Fruit fly (Drosophila melanogaster) whole organism, larva: ENCODE results near the gene TwdlT.

Source experiments
- noc ChIP-seq: fragments of 200-800 bp; sonication (Bioruptor generic); optimal IDR thresholded peaks from 3 replicates; lab custom pipeline; 2019; ENCODE audit warnings: missing biosample characterization, mild to moderate bottlenecking, missing genetic modification characterization, moderate library complexity

The TwdlT gene

DNA sequence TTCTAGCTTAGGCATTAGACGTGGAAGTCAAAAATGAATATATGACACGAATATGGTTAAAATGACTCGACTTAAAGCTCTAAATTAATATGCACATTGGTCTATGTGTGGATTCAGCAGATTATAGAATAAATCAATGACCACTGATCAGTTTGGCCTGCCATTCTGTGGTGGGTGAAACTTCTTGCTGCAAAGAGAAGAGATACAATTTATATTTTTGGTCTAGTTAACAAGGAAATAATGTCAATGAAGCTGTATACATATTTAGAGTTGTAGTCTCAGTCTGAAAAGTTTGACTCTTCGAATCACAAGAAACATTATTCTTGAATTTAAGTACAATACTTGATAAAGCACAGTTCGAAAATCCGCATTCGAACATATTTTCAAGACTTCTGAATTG, 16.1 kb downstream of the TwdlT start, which contains the start of gene CG43935:
CG43935 (plus strand) TSS at position 301 of the 400 bp plus-strand sequence.
- TF ChIP-seq noc (tag; lab: Kevin White, UChicago) = no peak

DNA sequence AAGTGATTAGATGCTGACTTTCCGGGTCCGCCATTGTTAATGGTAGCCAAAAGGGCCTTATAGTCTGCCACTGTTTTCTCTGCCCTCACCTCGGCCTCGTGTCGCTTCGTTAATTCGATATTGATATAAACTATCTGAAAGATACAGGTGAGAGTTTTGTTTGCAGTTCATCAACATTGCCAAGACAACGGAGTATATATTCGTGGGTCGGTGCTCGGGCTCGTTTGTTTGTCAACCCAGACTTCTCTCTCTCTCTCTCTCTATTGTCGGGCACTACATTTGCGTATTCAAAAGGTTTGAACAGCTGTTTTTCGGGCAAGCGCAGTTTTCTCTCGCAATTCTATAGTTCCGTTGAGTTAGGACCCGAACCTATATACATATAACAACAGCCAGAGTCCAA, 18.3 kb downstream of the TwdlT start:
- TF ChIP-seq noc (tag; lab: Kevin White, UChicago) = no peak

DNA sequence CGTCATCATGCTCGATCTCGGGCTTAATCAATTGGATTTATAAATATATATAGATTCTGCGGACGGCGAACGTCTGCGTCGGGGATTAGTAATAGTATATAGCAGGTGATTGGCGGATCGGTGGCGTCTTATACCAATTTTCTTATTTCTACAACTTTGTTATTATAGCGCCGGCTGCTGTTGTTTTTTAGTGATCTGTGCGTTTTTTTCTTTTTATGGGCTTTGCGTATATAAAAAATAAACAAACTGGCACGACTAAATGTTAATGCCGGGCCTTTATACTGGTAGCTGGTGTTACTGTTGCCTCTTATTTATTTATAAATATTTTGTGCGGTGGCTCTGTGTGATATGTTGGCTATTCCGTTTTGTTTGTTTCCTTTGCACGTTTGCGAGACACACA, 20.2 kb downstream of the TwdlT start:
- TF ChIP-seq noc (tag; lab: Kevin White, UChicago) = no peak

DNA sequence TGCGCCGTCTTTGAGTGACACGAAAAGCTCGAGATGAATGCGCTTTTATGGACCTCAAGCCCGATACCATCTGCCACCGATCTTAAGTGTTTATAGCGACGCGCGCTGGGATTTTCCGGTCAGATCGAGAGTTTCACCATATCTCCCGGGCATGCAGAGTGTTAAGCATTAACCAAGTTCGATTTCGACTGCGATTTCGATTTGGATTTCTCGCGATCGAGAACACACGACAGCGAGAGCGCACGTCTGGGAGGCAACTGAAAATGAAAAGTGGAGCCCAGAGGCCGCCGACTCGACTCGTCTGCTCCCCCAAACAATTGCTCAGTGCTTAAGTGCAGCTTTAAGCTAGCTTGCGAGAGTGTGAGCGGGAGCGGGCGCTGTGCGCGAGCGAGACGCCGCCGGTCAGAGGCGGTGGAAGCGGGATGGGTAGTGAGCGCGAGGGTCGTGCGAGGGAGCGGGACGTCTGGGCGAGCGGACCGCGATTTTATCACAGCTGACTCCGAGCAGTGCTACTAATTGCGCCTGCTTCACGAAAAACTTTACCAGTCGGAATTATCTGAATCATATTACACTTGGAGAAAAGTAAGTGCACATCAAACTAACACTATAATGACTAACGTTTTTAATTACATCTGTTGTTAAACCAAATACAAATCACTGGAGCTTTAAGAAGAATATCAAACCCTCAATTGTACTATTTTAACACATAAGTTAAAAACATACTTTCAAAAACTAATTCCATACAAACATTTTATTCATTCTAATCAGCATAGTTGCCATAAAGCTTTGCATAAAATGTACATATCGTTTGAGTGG, 21.0 kb downstream of the TwdlT start, which contains the start of gene spz:
spz (minus strand) TSS at position 261 of the 816 bp plus-strand sequence.
- TF ChIP-seq noc (tag; lab: Kevin White, UChicago) = no peak

DNA sequence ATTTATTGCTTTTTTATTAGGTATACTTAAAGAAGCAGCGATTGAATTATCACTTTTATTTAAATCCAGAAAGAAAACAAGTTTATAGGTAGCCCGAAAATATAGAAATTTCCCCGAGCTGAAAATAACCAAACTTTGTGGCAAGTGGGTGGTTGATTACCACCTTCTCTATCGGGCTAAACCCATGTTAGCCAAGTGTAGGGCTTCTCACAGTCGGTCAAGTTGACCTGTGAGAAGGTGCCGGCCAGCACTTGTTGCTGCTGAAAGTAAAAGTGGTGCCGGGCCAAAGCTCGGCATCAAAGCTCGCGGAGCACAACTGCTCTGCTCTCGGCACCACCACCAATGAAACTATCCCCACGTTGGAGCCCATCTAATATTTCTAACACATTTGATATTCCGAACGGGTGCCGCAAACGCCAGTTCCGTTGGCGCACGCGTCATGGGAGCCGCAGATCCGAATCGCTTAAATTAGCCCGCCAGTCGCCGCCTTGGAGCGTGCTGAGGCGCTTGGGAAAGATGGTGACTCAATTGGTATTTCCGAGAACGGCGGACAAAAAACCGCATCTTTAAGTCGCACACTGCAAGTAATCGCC, 22.0 kb downstream of the TwdlT start:
- TF ChIP-seq noc (tag; lab: Kevin White, UChicago) = no peak

DNA sequence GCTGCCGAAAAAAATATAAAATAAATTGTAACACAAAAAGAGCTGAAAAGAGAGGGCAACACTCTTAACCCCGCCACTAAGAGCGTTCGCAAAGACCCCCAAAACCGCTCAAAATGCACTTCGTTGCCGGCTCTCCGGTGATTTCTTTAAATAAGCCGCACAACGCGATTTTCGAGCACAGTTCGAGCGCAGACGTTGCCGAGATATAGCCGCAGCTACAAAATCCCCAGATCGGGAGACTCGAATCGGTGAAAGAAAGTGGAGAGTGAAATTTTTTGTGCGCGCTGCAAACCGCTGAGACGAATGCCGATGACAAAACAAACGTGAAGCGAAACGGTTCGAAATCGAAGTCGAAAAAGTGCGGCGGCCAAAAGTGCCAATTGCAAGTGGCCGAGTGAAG, 26.7 kb downstream of the TwdlT start, which contains the start of gene CG14257:
CG14257 (plus strand) TSS at position 177 of the 400 bp plus-strand sequence.
- TF ChIP-seq noc (tag; lab: Kevin White, UChicago) = no peak

DNA sequence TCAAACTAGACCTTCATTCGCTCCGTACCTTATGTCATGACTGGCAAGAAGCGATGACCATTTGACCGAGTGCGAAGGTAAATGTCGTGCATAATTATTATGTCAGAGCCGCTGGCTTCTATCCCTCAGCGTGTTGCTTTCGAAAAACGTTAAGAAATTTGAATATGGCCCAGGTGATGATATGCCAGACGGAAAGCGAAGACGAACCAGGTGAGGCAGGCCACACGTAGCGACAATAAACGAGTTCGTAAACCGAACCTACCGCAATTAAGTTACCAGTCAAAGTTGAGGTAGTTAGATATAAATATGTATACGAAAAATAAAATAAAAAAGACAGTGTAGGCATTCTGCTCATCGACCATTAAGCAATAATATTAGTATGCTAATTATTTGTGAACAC, 27.6 kb downstream of the TwdlT start:
- no peak for TF ChIP-seq noc (tag; lab: Kevin White, UChicago)

DNA sequence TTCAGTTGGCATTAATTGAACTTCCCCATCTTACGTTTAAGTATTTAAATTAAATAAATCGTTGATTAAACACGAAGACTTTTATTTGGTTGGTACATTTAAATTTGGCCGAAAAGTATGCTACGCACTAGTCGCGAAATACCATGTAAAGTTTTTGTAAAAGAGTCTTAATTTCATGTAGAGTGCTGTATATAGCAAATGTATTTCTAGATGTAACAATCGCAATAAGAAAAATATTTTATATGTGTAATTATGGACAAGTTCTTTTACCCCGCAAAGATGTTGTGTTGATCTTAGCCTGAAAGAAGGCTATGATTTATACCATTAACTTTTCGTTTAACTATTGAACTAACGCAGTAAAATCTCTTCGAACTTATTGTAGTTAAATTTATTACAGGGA, 33.7 kb downstream of the TwdlT start:
- no peak for TF ChIP-seq noc (tag; lab: Kevin White, UChicago)

DNA sequence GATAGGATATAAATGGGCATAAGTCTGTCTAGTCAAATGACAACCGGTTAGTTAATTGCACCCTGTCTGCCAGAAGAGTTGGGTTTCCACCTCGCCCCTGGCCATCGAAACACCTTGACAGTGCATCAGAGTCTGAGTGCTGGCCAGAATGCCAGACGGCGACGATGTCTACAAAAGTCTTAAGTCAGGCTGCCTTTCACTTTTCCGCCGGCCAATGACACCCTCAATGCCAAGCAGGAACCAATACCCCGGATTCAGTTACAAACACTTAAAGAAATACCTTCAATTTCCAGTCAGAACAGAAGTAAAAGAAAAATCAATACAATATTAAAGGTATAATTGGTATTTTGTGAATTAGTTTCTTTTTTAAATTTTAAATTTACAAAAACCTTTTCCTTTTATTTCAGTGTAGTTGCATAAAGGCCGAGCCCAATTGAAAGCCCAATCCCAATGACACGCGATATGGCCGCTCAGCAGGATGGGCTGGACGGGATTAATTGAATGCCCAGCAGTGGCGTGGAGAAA, 35.6 kb downstream of the TwdlT start:
- TF ChIP-seq noc (tag; lab: Kevin White, UChicago) = no peak

DNA sequence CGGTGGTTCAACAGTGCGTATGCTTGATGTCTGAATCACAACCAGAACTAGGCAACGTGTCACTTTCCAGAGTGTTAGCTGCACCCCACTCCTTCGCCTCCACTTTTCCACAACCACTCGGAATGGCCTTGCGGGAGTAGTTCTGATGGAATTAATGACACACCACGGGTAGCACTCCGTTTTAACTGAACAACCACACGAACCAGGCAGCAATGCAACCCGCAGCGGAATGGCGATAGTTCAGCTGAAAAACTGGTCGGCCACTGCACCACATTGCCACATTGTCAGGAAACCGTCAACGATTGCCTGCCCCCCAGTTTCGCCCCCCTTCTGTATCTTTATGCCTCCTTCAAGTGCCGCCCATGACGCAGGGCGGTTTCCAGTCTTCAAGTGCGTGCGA, 38.5 kb downstream of the TwdlT start, which contains the start of gene Cpr97Ea:
Cpr97Ea (minus strand) TSS at position 230 of the 400 bp plus-strand sequence.
- TF ChIP-seq noc (tag; lab: Kevin White, UChicago) = no peak

DNA sequence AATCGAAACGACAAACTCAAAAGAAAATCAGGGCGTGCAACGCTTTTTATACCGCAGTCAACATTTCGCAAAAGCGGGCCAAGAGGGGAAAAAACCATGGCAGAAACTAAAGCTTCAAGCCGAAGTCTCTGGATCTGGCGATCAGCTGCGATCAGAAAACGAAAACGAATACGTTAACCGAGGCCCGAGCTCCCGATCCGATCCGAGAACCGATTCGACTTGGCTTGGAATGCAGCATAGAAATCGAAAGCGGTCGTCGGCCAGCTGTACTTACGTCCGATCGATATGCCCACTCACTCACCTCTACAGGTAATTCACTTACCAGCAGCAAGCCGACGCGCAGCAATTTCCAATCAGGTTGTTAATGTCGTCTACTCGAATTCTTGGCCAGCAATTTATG, 42.1 kb downstream of the TwdlT start, which contains the start of gene Cpr97Eb:
Cpr97Eb (minus strand) TSS at position 25 of the 400 bp plus-strand sequence.
- no peak for TF ChIP-seq noc (tag; lab: Kevin White, UChicago)

DNA sequence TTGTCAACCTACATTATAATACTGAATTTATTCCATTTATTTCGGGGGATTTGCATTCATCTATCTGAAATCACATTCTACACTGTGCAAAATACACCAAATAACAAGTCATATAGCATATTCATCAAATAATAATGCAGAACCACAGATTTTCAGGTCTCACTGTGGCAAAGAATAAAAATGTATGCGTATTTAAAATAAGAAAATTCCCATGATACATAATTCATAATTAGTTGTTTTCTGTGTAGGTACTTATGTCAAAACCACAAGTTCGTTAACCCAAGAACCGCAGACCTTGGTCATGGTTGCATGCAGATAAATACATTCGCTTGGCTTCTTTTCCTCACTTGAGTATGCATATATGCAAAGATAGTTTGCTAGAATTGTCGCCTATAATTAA, 43.2 kb downstream of the TwdlT start:
- TF ChIP-seq noc (tag; lab: Kevin White, UChicago) = no peak

DNA sequence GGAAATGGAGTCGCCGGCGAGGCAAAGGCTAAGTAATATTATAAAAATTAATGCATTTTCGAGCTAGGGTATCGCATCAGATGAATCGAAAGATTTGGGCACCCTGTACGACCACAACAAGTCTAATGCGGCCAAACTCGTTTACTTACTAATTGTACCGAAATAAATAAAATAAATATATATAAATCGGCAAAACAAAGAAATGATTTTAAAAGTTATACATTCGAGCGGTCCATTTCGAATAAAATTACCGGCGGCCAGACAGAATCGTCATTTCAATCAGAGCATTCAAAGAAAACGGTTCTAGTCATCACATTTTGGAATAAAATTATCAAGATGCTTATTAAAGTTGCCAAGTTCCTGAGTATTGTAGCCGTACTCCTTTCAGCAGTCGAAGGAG, 43.8 kb downstream of the TwdlT start, which contains the start of gene CG14258:
CG14258 (plus strand) TSS at position 301 of the 400 bp plus-strand sequence.
- no peak for TF ChIP-seq noc (tag; lab: Kevin White, UChicago)

DNA sequence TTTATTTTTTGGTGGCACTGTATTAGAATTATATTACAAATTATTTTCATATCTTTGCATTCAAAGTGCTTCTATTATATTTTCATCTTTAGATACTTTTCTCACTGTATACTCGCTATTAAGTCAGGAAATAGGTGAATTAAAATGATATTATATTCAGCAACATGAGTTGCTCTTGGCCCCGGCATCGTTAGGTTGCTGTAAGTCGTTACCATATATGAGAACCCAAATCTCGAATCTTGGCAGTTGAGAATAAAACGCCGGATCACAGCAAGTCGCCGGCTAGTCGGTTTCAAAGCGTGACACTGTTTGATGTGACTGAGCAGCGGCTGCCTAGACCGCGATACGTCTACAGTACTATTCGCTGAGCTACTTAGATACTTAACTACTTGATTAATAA, 45.2 kb downstream of the TwdlT start, which contains the start of gene CG14259:
CG14259 (plus strand) TSS at position 301 of the 400 bp plus-strand sequence.
- TF ChIP-seq noc (tag; lab: Kevin White, UChicago) = no peak

DNA sequence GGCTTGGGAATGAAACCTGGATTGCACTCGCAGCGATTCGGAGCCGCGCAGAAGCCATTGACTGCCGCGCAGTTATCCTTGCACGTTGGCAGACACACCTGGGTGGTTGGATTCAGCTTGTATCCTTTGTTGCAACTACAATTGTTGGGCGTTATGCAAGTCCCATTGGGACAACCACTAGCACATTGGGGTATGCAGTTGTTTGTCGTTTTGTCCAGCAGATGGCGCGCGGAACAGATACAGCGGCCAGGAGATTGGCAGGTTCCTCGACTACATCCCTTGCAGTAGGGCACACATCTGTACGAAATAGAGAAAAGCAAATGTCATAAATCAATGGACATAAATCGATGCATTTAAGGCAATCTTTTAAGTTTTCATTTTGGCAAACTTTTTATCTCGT, 49.6 kb downstream of the TwdlT start:
- TF ChIP-seq noc (tag; lab: Kevin White, UChicago) = no peak

DNA sequence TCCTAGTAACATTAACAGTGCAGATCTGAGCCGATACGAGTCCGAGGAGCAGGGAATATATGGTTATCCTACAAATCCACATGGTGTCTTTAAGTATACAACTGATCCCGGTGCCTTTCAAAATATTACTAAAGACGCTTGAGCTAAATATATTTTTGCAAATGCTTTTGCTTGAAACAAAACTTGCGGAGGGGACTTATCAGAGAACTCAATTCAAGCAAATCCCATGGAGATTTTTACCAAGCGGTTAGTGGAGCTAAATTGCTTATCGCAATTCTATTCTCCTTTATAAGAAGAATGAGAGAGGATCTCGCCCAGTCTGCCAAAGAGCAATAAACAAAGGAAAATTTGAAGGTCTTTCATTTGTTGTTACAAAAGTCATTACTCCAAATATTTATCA, 50.6 kb downstream of the TwdlT start, which contains the start of gene eater:
eater (minus strand) TSS at position 101 of the 400 bp plus-strand sequence.
- TF ChIP-seq noc (tag; lab: Kevin White, UChicago) = no peak
